Worm (Caenorhabditis elegans): ENCODE results near the gene Y59A8B.24.
A peak's percentile ranks its signal among the peaks of the same experiment; 100 is the strongest.
"Not testable (repeated sequence)": the region's sequence is repeated elsewhere in the genome, so short reads cannot be mapped to it uniquely, and the experiment has no call there.

Y59A8B.24 gene

DNA sequence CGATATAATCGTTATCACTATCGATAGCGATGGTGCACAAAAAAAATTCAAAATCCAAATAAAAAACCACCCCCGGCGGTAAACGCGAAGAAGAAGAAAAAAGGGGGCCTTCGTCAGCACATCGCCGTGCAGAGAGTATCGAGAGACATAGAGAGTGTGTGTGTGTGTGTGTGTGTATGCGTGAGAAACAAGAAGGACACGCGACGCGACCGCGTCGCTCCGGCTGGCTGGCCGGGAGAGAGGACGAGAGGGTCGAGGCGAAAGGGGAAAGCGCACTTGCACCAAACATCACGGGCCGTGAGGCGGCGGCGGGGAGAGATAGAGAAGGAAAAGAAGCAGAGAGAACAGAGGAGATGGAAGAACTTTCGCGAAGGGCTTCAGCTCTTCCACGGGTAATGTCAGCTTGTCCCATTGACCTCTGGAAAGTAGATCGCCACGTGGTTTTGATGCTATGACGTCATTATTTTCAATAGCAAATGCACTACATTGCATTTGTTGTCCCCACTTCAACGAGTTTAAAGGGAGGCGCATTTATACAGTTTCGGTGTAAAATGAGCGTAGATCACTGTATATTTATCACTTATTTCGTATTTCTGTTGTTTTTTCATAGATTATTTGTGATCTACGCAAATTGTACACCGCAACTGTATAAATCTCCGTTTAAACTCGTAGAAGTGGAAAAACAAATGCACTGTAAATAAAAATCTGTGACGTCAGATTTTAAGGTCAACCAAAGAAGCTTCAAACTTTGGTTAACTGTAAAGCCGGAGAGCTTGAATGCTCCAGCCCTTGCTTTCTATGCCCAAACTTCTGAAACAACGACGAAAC is at the start of gene Y59A8B.24:
Y59A8B.24 (plus strand) TSS at position 778 of the 828 bp plus-strand sequence.
- TF ChIP-seq dao-5 (tag; optimal IDR thresholded peaks at IDR 0.05) = peak; percentile 33
- TF ChIP-seq him-1 (tag; optimal IDR thresholded peaks at IDR 0.05) = peak; percentile 73
- peak; percentile 62 for TF ChIP-seq W03F9.2 (tag; optimal IDR thresholded peaks at IDR 0.05)

ce11 chrV:17903829-17904228 is 47.9 kb upstream of the Y59A8B.24 start, which contains the start of gene C06H5.14:
Gene C06H5.14 (plus strand): TSS chrV:17904129.
- not testable (repeated sequence) for TF ChIP-seq W03F9.2, dao-5, him-1 (tag; optimal IDR thresholded peaks at IDR 0.05)

DNA sequence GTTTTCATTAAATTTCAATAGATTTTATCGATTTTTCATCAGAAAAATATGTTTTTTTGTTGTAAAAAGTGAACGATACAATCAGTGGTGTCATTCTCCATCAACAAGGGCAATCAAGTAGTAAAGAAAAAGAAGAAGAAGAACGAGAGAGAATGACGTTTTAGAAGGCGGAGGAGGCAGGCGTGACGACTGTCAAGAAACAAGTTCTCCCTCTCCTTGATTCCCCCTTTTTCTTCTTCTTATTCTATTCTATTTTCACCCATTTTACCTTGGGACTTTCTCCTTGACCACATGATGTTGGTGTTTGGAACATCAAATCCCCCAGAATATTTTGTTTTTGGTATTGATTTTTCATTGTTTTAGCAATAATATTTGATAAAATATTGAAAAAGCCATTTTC is 46.0 kb upstream of the Y59A8B.24 start:
- TF ChIP-seq dao-5 (tag; optimal IDR thresholded peaks at IDR 0.05) = no peak
- no peak for TF ChIP-seq him-1 (tag; optimal IDR thresholded peaks at IDR 0.05)
- TF ChIP-seq W03F9.2 (tag; optimal IDR thresholded peaks at IDR 0.05) = no peak

- TF ChIP-seq dao-5 (tag; optimal IDR thresholded peaks at IDR 0.05) (no peak), W03F9.2 (tag; optimal IDR thresholded peaks at IDR 0.05) (no peak), him-1 (tag; optimal IDR thresholded peaks at IDR 0.05) (no peak)
Measured at ce11 chrV:17910019-17910418, 41.7 kb upstream of the Y59A8B.24 start, which contains the start of gene dcar-1. Gene dcar-1 (plus strand): TSS chrV:17910319.

DNA sequence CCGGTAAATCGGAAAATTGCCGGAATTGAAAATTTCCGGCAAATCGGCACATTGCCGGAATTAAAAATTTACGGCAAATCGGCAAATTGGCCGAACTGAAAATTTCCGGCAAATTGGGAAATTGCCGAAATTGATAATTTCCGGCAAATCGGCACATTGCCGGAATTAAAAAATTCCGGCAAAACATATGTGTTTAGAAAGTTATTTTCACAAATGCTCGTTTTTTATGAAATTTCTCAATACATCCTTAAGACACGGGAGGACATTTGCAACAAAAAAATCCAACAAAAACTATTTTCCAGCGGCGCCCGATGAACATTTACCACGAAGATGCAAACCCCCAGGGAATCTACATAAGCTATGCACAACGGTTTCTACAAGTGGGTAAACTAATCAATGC is 33.0 kb upstream of the Y59A8B.24 start, which contains the start of gene C06H5.8:
C06H5.8 (plus strand) TSS at position 301 of the 400 bp plus-strand sequence.
- TF ChIP-seq him-1 (tag; optimal IDR thresholded peaks at IDR 0.05) = no peak
- TF ChIP-seq dao-5 (tag; optimal IDR thresholded peaks at IDR 0.05) = no peak
- no peak for TF ChIP-seq W03F9.2 (tag; optimal IDR thresholded peaks at IDR 0.05)

ce11 chrV:17921423-17921822 is 30.3 kb upstream of the Y59A8B.24 start, which contains the start of gene E01B7.2:
Gene E01B7.2 (plus strand): TSS chrV:17921772.
- peak; percentile 26 for TF ChIP-seq W03F9.2 (tag; optimal IDR thresholded peaks at IDR 0.05)
- TF ChIP-seq him-1 (tag; optimal IDR thresholded peaks at IDR 0.05) = no peak
- no peak for TF ChIP-seq dao-5 (tag; optimal IDR thresholded peaks at IDR 0.05)

DNA sequence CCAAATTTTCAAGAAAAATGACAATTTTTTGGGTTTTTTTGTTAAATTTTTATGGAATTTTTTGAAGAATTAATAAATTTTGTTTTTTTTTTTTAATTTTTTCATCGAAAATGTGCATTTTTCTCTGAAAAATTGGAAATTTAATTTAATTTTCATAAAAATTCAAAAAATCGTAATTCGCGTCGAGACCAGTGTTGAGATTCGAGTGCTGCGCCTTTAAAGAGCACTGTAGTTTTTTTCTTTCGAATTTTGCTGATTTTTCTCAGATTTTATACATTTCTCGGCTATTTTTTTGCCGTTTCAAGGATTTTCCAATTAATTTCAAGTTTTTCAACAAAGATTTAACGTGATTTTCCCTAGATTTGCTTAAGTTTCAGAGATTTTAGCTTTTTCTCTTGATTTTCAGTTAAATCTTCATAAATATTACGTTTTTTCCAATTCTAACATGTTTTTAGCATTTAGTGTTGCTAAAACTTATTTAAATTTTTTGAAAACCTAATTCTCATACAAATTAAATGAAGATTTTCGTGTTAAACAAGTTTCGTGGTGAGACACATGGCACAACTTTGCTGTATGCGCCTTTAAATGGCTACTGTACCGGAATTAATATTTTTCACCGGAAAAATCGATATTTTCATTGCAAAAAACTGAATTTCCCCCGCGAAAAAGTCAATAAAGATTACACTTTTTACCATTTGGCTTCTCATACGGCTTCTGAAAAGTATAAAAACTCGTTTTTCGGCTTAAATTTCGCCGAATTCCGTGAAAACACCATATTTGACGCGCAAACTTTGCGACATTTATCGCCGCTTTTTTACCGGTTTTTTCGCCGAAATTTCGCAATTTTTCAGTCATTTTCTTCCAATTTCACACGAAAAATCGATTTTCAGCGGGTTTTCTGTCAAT is 27.4 kb upstream of the Y59A8B.24 start, which contains the start of gene usp-50:
usp-50 (plus strand) TSS at position 822 of the 906 bp plus-strand sequence.
- not testable (repeated sequence) for TF ChIP-seq him-1, dao-5, W03F9.2 (tag; optimal IDR thresholded peaks at IDR 0.05)

DNA sequence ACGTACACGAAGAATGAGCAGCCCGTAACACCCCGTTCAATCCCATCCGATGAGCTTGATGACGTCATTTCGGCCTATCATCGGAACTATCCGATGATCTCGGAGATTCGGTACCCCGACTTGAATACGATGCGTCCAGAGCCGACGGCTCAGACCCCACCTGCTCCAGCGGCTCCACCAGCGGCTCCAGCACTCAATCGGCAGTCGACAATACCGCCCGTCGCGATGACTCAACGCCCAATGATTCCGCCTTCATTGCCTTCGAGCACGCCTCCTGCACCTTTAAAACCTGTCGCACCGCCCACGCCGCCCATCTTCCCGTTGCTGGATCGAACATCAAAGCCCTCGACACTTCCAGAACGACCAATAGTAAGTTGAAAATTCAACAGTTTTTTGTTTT is 23.6 kb upstream of the Y59A8B.24 start:
- TF ChIP-seq dao-5 (tag; optimal IDR thresholded peaks at IDR 0.05) = no peak
- no peak for TF ChIP-seq him-1 (tag; optimal IDR thresholded peaks at IDR 0.05)
- no peak for TF ChIP-seq W03F9.2 (tag; optimal IDR thresholded peaks at IDR 0.05)

ce11 chrV:17931795-17932194 is 20.0 kb upstream of the Y59A8B.24 start:
- TF ChIP-seq W03F9.2 (tag; optimal IDR thresholded peaks at IDR 0.05) (no peak), him-1 (tag; optimal IDR thresholded peaks at IDR 0.05) (no peak), dao-5 (tag; optimal IDR thresholded peaks at IDR 0.05) (no peak)

ce11 chrV:17935857-17936256 is 15.9 kb upstream of the Y59A8B.24 start:
- TF ChIP-seq dao-5 (tag; optimal IDR thresholded peaks at IDR 0.05) (no peak), him-1 (tag; optimal IDR thresholded peaks at IDR 0.05) (no peak), W03F9.2 (tag; optimal IDR thresholded peaks at IDR 0.05) (no peak)

DNA sequence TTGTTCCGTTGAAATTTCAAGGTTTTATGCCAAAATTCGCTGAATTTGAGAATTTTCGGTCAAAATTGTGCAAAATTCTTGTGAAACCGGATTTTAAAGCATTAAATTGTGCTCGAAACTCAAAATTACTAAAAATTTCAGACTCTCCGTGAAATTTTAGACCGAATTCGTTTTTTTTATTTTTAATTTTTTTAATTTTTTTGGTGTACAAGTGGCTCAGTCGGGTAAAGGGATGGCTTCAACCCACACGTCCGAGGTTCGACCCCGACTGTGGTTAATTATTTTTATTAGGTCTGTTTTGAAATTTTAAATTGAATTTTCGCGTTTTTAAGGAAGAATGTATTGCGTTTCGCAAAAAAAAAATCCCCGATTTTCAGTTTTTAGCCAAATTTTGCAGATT is 12.8 kb upstream of the Y59A8B.24 start:
- TF ChIP-seq him-1 (tag; optimal IDR thresholded peaks at IDR 0.05) (no peak), dao-5 (tag; optimal IDR thresholded peaks at IDR 0.05) (no peak), W03F9.2 (tag; optimal IDR thresholded peaks at IDR 0.05) (no peak)

ce11 chrV:17943877-17944472 is 7.8 kb upstream of the Y59A8B.24 start:
- no peak for TF ChIP-seq him-1 (tag; optimal IDR thresholded peaks at IDR 0.05)

DNA sequence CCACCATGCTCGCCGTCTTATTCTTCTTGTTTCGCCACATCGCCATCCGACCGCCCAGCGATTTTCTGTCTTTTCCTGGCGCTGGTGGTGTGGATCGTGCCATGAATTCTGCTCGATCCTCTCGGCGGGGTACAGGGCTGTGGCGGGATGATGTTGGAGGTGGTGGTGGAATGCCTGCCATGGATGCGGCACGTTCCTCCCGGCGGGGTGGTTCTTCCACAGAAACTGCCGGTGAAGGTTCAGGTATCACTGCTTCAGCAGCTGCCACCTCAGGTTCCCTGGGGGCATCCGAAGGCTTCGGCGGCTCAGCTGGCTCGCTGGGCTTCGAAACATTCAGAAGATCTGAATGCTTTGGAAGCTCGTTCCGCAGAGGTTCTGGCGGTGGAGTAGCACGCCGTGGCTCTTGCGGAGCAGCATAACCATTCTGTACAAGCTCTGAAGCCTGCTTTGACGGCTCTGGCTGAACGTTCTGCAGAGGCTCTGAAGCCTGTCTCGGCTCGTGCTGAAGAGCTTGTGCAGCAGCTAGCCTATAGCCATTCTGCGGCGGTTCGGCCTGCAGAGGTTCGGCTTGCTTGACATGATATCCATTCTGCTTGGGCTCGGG is 6.8 kb upstream of the Y59A8B.24 start:
- TF ChIP-seq W03F9.2 (tag; optimal IDR thresholded peaks at IDR 0.05) (no peak), him-1 (tag; optimal IDR thresholded peaks at IDR 0.05) (no peak), dao-5 (tag; optimal IDR thresholded peaks at IDR 0.05) (no peak)

Data from whole organism, L4/young adult.